Worm (Caenorhabditis elegans) whole organism, midembryonic: ENCODE measurements around the gene lit-1.

ENCODE experiments used
- T22C8.4 ChIP-seq: fragments of 200-800 bp; sonication (Bioruptor generic); IDR thresholded peaks from 2 replicates; pipeline ENCODE4 v1.3.6; 2022; ENCODE audit warnings: missing genetic modification characterization, missing compliant biosample characterization
- med-1 ChIP-seq: sonication (generic microtip); optimal IDR thresholded peaks from 2 replicates; lab custom pipeline; 2017; ENCODE audit warnings: missing genetic modification characterization, mild to moderate bottlenecking, missing compliant biosample characterization, antibody characterized with exemption, missing genetic modification reagents; ENCODE audit not compliant: insufficient read depth
- ref-1 ChIP-seq: fragments of 200-800 bp; sonication (Bioruptor generic); conservative IDR thresholded peaks from 2 replicates; pipeline ENCODE4 v1.3.6; 2022; ENCODE audit warnings: missing genetic modification reagents, missing genetic modification characterization, missing compliant biosample characterization
- ztf-23 ChIP-seq: fragments of 200-800 bp; sonication (Bioruptor generic); IDR thresholded peaks from 2 replicates; pipeline ENCODE4 v1.3.6; 2022; ENCODE audit warnings: missing genetic modification reagents, missing genetic modification characterization, missing compliant biosample characterization
- ztf-29 ChIP-seq: fragments of 200-800 bp; sonication (Bioruptor generic); IDR thresholded peaks from 2 replicates; pipeline ENCODE4 v1.3.6; 2022; ENCODE audit warnings: missing genetic modification reagents, missing genetic modification characterization, missing compliant biosample characterization

ce11 chrIII:13714950-13715349, 13.2 kb downstream of the lit-1 start:
- TF ChIP-seq ztf-23: no peak
- no peak for TF ChIP-seq ref-1 (GFP tag; lab: Robert Waterston, UW)
- no peak for TF ChIP-seq T22C8.4 (GFP tag; lab: Robert Waterston, UW)
- TF ChIP-seq ztf-29 (GFP tag; lab: Robert Waterston, UW): no peak
- no peak for TF ChIP-seq med-1 (GFP tag; lab: Kevin White, UChicago)
